Worm (Caenorhabditis elegans): ENCODE data around the gene ocam-1.
A peak's percentile ranks its signal among the peaks of the same experiment; 100 is the strongest.

The ocam-1 gene

ce11 chrV:14150966-14151365 lies 16.6 kb downstream of the ocam-1 start:
- TF ChIP-seq grh-1 (GFP tag; IDR thresholded peaks at IDR 0.05) (no peak), ceh-8 (GFP tag; optimal IDR thresholded peaks at IDR 0.05) (no peak), snpc-4 (tag; optimal IDR thresholded peaks at IDR 0.05) (no peak), C04F5.9 (tag; optimal IDR thresholded peaks at IDR 0.05) (no peak), ztf-11 (tag; optimal IDR thresholded peaks at IDR 0.05) (no peak), lin-13 (GFP tag; optimal IDR thresholded peaks at IDR 0.05) (no peak), nhr-84 (tag; optimal IDR thresholded peaks at IDR 0.05) (no peak), vab-15 (tag; optimal IDR thresholded peaks at IDR 0.05) (no peak), nhr-47 (tag; optimal IDR thresholded peaks at IDR 0.05) (no peak), unc-30 (tag; optimal IDR thresholded peaks at IDR 0.05) (no peak), nhr-90 (tag; optimal IDR thresholded peaks at IDR 0.05; ENCODE audit: poor library complexity) (no peak), nhr-28 (tag; optimal IDR thresholded peaks at IDR 0.05) (no peak), hlh-17 (GFP tag; optimal IDR thresholded peaks at IDR 0.05; ENCODE audit: borderline replicate concordance) (no peak), nhr-85 (tag) (peak; percentile 53), egl-27 (tag; optimal IDR thresholded peaks at IDR 0.05) (no peak), lin-35 (GFP tag; optimal IDR thresholded peaks at IDR 0.05) (no peak), efl-3 (GFP tag; optimal IDR thresholded peaks at IDR 0.05) (no peak), ces-1 (GFP tag; optimal IDR thresholded peaks at IDR 0.05) (no peak), ceh-88 (GFP tag; IDR thresholded peaks at IDR 0.05) (no peak), ets-5 (GFP tag; IDR thresholded peaks at IDR 0.05) (no peak), irx-1 (tag; optimal IDR thresholded peaks at IDR 0.05) (no peak), aha-1 (tag; optimal IDR thresholded peaks at IDR 0.05) (no peak), mep-1 (tag; optimal IDR thresholded peaks at IDR 0.05) (peak; percentile 27), rnt-1 (tag; optimal IDR thresholded peaks at IDR 0.05) (no peak), tbx-2 (tag; optimal IDR thresholded peaks at IDR 0.05) (no peak), skn-1 (tag; optimal IDR thresholded peaks at IDR 0.05) (no peak), lin-14 (GFP tag; optimal IDR thresholded peaks at IDR 0.05) (peak; percentile 66), nhr-11 (tag; optimal IDR thresholded peaks at IDR 0.05) (no peak), lir-3 (tag; optimal IDR thresholded peaks at IDR 0.05; ENCODE audit: poor library complexity) (no peak), blmp-1 (tag; optimal IDR thresholded peaks at IDR 0.05) (peak; percentile 29), pqm-1 (tag; optimal IDR thresholded peaks at IDR 0.05) (no peak), nhr-12 (tag; optimal IDR thresholded peaks at IDR 0.05) (no peak), isw-1 (GFP tag; IDR thresholded peaks at IDR 0.05) (no peak), ceh-90 (tag; optimal IDR thresholded peaks at IDR 0.05) (no peak), Y116A8C.19 (tag; optimal IDR thresholded peaks at IDR 0.05; ENCODE audit: borderline replicate concordance) (no peak)

ce11 chrV:14149125-14149524 lies 18.4 kb downstream of the ocam-1 start:
- TF ChIP-seq efl-1 (optimal IDR thresholded peaks at IDR 0.05) (no peak), efl-1 (GFP tag; optimal IDR thresholded peaks at IDR 0.05 in 1 of 2) (peak in 1 of 2 experiments; percentile 73), jun-1 (tag; optimal IDR thresholded peaks at IDR 0.05) (no peak), rnt-1 (tag; optimal IDR thresholded peaks at IDR 0.05) (no peak), fkh-10 (GFP tag; optimal IDR thresholded peaks at IDR 0.05) (no peak), elt-3 (tag; optimal IDR thresholded peaks at IDR 0.05) (peak in 1 of 6 experiments; percentile 32), lsy-2 (tag; optimal IDR thresholded peaks at IDR 0.05) (peak in 1 of 2 experiments; percentile 34), blmp-1 (tag; optimal IDR thresholded peaks at IDR 0.05) (peak; percentile 41), nhr-85 (tag) (peak; percentile 85), mdl-1 (tag; optimal IDR thresholded peaks at IDR 0.05) (no peak), pqm-1 (tag; optimal IDR thresholded peaks at IDR 0.05) (no peak), lin-13 (GFP tag; optimal IDR thresholded peaks at IDR 0.05) (no peak), ztf-11 (tag; optimal IDR thresholded peaks at IDR 0.05) (no peak), swsn-7 (tag; optimal IDR thresholded peaks at IDR 0.05) (no peak), nhr-71 (tag; optimal IDR thresholded peaks at IDR 0.05) (peak; percentile 28), lin-14 (GFP tag; optimal IDR thresholded peaks at IDR 0.05) (peak; percentile 76), unc-98 (GFP tag; IDR thresholded peaks at IDR 0.05) (no peak), nhr-20 (tag; optimal IDR thresholded peaks at IDR 0.05) (no peak), snu-23 (GFP tag; optimal IDR thresholded peaks at IDR 0.05) (peak; percentile 27), mep-1 (tag; optimal IDR thresholded peaks at IDR 0.05) (peak; percentile 21)
